Fruit fly (Drosophila melanogaster) whole organism, adult: ENCODE data around the gene Lcp65Aa.
"Not testable (repeated sequence)": the region's sequence is repeated elsewhere in the genome, so short reads cannot be mapped to it uniquely, and the experiment has no call there.

Experiments used
- CG11617 ChIP-seq: fragments of 200-800 bp; sonication (Bioruptor generic); optimal IDR thresholded peaks from 2 replicates; lab custom pipeline; 2017; ENCODE audit warnings: mild to moderate bottlenecking, missing biosample characterization, missing genetic modification reagents, missing genetic modification characterization
- CG12768 ChIP-seq: fragments of 200-800 bp; sonication (Bioruptor generic); optimal IDR thresholded peaks from 2 replicates; lab custom pipeline; 2017; ENCODE audit warnings: missing biosample characterization, missing genetic modification characterization, mild to moderate bottlenecking, moderate library complexity, missing genetic modification reagents
- CG14711 ChIP-seq: fragments of 200-800 bp; sonication (Bioruptor generic); optimal IDR thresholded peaks from 2 replicates; lab custom pipeline; 2018; ENCODE audit warnings: missing biosample characterization, mild to moderate bottlenecking, missing genetic modification characterization, moderate library complexity
- CG1620 ChIP-seq: fragments of 200-800 bp; sonication (Bioruptor generic); optimal IDR thresholded peaks from 2 replicates; lab custom pipeline; 2016; ENCODE audit warnings: missing biosample characterization, missing genetic modification characterization
- CG33017 ChIP-seq: fragments of 200-800 bp; sonication (Bioruptor generic); optimal IDR thresholded peaks from 2 replicates; lab custom pipeline; 2018; ENCODE audit warnings: missing biosample characterization, mild to moderate bottlenecking, missing genetic modification characterization, moderate library complexity
- CG5204 ChIP-seq: fragments of 200-800 bp; sonication (Bioruptor generic); optimal IDR thresholded peaks from 2 replicates; lab custom pipeline; 2016; ENCODE audit warnings: missing biosample characterization, missing genetic modification characterization
- CG7045 ChIP-seq: fragments of 200-800 bp; sonication (Bioruptor generic); optimal IDR thresholded peaks from 2 replicates; lab custom pipeline; 2017; ENCODE audit warnings: missing biosample characterization, mild to moderate bottlenecking, missing genetic modification characterization
- CG7101 ChIP-seq: fragments of 200-800 bp; sonication (Bioruptor generic); optimal IDR thresholded peaks from 2 replicates; lab custom pipeline; 2018; ENCODE audit warnings: missing biosample characterization, mild to moderate bottlenecking, missing genetic modification characterization, moderate library complexity
- Clk ChIP-seq: fragments of 200-800 bp; sonication (Bioruptor generic); optimal IDR thresholded peaks from 2 replicates; lab custom pipeline; 2017; ENCODE audit warnings: missing biosample characterization, missing genetic modification characterization
- Crg-1 ChIP-seq: fragments of 200-800 bp; sonication (Bioruptor generic); optimal IDR thresholded peaks from 2 replicates; lab custom pipeline; 2016; ENCODE audit warnings: missing biosample characterization, missing genetic modification characterization
- Hr96 ChIP-seq: fragments of 200-800 bp; sonication (Bioruptor generic); optimal IDR thresholded peaks from 2 replicates; lab custom pipeline; 2016; ENCODE audit warnings: missing biosample characterization, missing genetic modification characterization
- Mnt ChIP-seq: fragments of 200-800 bp; sonication (Bioruptor generic); optimal IDR thresholded peaks from 2 replicates; lab custom pipeline; 2016; ENCODE audit warnings: missing biosample characterization, mild to moderate bottlenecking, missing genetic modification characterization
- bab1 ChIP-seq: fragments of 200-800 bp; sonication (Bioruptor generic); optimal IDR thresholded peaks from 3 replicates; lab custom pipeline; 2019; ENCODE audit warnings: missing biosample characterization, mild to moderate bottlenecking, missing genetic modification characterization, moderate library complexity
- cic ChIP-seq: fragments of 200-800 bp; sonication (Bioruptor generic); optimal IDR thresholded peaks from 2 replicates; lab custom pipeline; 2017; ENCODE audit warnings: missing biosample characterization, mild to moderate bottlenecking, missing genetic modification characterization, moderate library complexity
- cnc ChIP-seq, 2 experiments: fragments of >200 bp; optimal IDR thresholded peaks; 2 replicates each; lab custom pipeline; 2017
- kay ChIP-seq: fragments of 200-800 bp; sonication (Bioruptor generic); peaks from one replicate; lab custom pipeline; 2016; ENCODE audit warnings: missing biosample characterization, missing genetic modification characterization, borderline replicate concordance
- ovo ChIP-seq: fragments of 200-800 bp; sonication (Bioruptor generic); optimal IDR thresholded peaks from 2 replicates; lab custom pipeline; 2016; ENCODE audit warnings: missing biosample characterization, missing genetic modification characterization
- pad ChIP-seq: fragments of 200-800 bp; sonication (Bioruptor generic); optimal IDR thresholded peaks from 3 replicates; lab custom pipeline; 2017; ENCODE audit warnings: missing biosample characterization, missing genetic modification characterization, mild to moderate bottlenecking, moderate library complexity, missing genetic modification reagents
- tj ChIP-seq: fragments of 200-800 bp; sonication (Bioruptor generic); optimal IDR thresholded peaks from 3 replicates; lab custom pipeline; 2017; ENCODE audit warnings: missing biosample characterization, mild to moderate bottlenecking, missing genetic modification characterization, moderate library complexity
- toe ChIP-seq: fragments of 200-800 bp; sonication (Bioruptor generic); optimal IDR thresholded peaks from 2 replicates; lab custom pipeline; 2016; ENCODE audit warnings: missing biosample characterization, missing genetic modification characterization

Gene Lcp65Aa

DNA sequence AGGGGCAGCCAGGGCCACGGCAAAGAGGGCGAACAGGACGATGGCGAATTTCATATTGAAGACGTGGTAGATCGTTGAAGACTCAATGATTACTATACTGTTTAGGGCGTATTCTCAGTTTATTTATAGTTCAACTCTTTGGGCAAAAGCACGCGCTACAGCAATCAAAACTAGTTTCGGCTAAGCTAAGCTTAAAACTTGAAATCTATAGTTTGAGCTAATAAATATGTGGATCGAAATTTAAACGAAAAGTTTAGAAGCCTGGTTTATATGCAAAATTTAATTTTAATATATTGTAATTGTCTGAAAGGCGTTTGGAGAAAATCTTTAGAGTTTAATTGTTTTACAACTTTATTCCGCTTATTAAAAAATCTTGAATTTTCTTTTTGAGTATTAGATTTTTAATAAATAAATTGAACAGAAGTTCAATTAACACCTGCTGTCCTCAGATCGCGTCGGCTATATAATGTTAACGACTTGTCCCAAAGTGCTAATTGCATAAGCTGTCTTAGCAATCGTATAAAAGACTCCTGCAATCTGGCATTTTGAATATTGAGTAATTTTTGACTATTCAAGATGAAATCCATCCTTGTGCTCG, at the start of gene Lcp65Aa, which contains the start of gene Cpr65Ax2:
TSS of gene Lcp65Aa (plus strand) at position 548 of the 598 bp plus-strand sequence.
TSS of gene Cpr65Ax2 (minus strand) at position 101 of the 598 bp plus-strand sequence.
- TF ChIP-seq ovo, CG5204, pad (GFP tag; lab: Kevin White, UChicago): not testable (repeated sequence)

DNA sequence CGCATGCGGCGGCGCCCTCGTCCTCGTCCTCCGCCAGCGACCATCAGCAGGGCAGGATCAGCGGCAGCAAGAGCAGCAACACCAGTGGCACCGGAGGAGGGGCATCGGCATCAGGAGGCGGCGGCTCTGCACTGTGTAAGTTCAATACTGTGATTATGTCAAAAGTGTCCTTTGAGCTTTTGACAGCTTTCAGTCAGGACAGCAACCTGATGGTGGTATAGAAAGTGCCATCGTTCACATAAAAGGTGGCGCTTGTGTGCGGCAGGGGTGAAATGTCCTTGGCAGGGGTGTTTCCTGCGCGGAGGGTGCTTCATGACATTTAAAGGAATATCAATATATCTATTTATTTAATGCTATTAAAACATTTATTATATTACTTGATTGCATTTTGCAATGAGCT, 47.4 kb upstream of the Lcp65Aa start:
- TF ChIP-seq Clk (GFP tag; lab: Kevin White, UChicago): no peak
- TF ChIP-seq CG14711: no peak
- no peak for TF ChIP-seq CG5204 (GFP tag; lab: Kevin White, UChicago)
- no peak for TF ChIP-seq bab1 (GFP tag; lab: Kevin White, UChicago)
- no peak for TF ChIP-seq ovo (GFP tag; lab: Kevin White, UChicago)
- no peak for TF ChIP-seq cic
- no peak for TF ChIP-seq CG12768
- no peak for TF ChIP-seq pad (GFP tag; lab: Kevin White, UChicago)
- TF ChIP-seq CG7045 (GFP tag; lab: Kevin White, UChicago): no peak
- no peak for TF ChIP-seq Hr96 (GFP tag; lab: Kevin White, UChicago)
- TF ChIP-seq CG7101 (tag; lab: Kevin White, UChicago): no peak

DNA sequence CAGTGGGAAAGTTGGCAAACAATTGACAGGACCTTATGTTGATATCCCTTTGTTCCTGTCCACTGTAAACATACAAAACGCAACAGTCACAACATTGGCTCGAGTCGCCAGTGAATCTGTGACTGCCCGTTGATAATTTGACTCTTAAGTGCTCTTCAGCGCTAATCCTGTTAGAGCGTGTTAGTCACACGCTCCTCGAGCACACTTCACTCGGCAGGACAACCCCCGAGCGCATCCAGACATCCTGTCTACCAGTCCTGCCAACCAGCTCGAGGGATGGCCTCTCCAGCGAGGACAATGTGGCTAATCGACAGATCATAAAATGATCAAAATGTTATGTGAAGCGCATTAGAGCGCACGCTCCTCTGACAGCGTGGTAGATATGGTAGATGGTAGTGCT, 46.6 kb upstream of the Lcp65Aa start:
- TF ChIP-seq ovo (GFP tag; lab: Kevin White, UChicago) (no peak), pad (GFP tag; lab: Kevin White, UChicago) (no peak), CG14711 (no peak), CG7101 (tag; lab: Kevin White, UChicago) (no peak), tj (GFP tag; lab: Kevin White, UChicago) (no peak), CG33017 (no peak), kay (no peak), CG1620 (GFP tag; lab: Kevin White, UChicago) (no peak), toe (no peak), Hr96 (GFP tag; lab: Kevin White, UChicago) (no peak), Mnt (GFP tag; lab: Kevin White, UChicago) (no peak), cnc (optimal IDR thresholded peaks at IDR 0.05; lab: Kevin White, UChicago) (no peak), CG12768 (no peak), Clk (GFP tag; lab: Kevin White, UChicago) (no peak), CG5204 (GFP tag; lab: Kevin White, UChicago) (no peak), cic (no peak), Crg-1 (GFP tag; lab: Kevin White, UChicago) (no peak), CG11617 (GFP tag; lab: Kevin White, UChicago) (no peak), bab1 (GFP tag; lab: Kevin White, UChicago) (no peak), CG7045 (GFP tag; lab: Kevin White, UChicago) (no peak)

DNA sequence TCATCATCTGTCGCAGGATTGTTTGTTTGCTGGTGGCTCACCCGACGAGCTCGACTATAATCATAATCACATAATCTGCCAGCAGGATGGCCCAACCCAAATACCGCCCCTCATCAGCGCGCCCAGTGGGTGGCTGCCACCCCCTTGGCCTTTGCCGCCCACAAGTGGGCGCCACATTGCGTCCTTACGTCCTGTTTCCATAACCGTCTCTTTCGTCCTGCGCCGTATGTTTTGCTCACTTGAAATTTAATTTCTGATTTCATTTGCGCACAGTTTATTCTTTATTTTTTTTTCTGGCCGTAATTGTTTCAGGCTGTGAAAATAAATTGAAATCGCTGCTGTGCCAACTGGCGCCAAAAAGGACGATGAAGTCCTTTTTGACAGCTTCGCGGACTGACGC, 45.7 kb upstream of the Lcp65Aa start:
- no peak for TF ChIP-seq CG12768
- TF ChIP-seq Mnt (GFP tag; lab: Kevin White, UChicago): no peak
- TF ChIP-seq CG33017: no peak
- no peak for TF ChIP-seq bab1 (GFP tag; lab: Kevin White, UChicago)
- TF ChIP-seq tj (GFP tag; lab: Kevin White, UChicago): no peak
- no peak for TF ChIP-seq Clk (GFP tag; lab: Kevin White, UChicago)
- TF ChIP-seq Crg-1 (GFP tag; lab: Kevin White, UChicago): no peak
- no peak for TF ChIP-seq CG7045 (GFP tag; lab: Kevin White, UChicago)
- TF ChIP-seq CG11617 (GFP tag; lab: Kevin White, UChicago): no peak
- no peak for TF ChIP-seq CG5204 (GFP tag; lab: Kevin White, UChicago)
- TF ChIP-seq toe: no peak
- no peak for TF ChIP-seq cnc (optimal IDR thresholded peaks at IDR 0.05; lab: Kevin White, UChicago)
- TF ChIP-seq cic: no peak
- no peak for TF ChIP-seq CG7101 (tag; lab: Kevin White, UChicago)
- no peak for TF ChIP-seq Hr96 (GFP tag; lab: Kevin White, UChicago)
- TF ChIP-seq ovo (GFP tag; lab: Kevin White, UChicago): no peak
- no peak for TF ChIP-seq CG1620 (GFP tag; lab: Kevin White, UChicago)
- no peak for TF ChIP-seq pad (GFP tag; lab: Kevin White, UChicago)
- TF ChIP-seq CG14711: no peak
- no peak for TF ChIP-seq kay

DNA sequence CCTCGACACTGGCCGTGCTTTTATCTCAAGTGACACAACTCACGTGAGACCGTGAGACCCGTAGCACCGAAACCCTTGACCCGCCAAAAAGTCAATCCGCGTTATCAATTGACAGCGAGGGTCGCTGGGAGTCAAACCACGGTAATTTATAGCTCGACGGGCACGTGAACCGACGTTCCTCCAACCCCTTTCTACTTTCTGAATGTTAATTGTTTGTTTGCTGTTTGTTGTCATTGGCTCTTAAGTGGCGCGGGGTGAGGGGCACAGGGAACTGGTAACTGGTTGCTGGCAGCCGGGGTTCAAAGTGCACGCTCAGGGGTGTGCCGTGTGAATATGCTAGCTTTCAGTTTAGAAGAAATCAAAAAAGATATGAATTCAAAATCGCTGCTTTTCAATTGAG, 44.4 kb upstream of the Lcp65Aa start:
- TF ChIP-seq tj (GFP tag; lab: Kevin White, UChicago): no peak
- TF ChIP-seq CG7101 (tag; lab: Kevin White, UChicago): no peak
- no peak for TF ChIP-seq toe
- TF ChIP-seq Mnt (GFP tag; lab: Kevin White, UChicago): no peak
- no peak for TF ChIP-seq CG11617 (GFP tag; lab: Kevin White, UChicago)
- TF ChIP-seq pad (GFP tag; lab: Kevin White, UChicago): no peak
- TF ChIP-seq CG5204 (GFP tag; lab: Kevin White, UChicago): no peak
- TF ChIP-seq Crg-1 (GFP tag; lab: Kevin White, UChicago): no peak
- TF ChIP-seq Clk (GFP tag; lab: Kevin White, UChicago): no peak
- TF ChIP-seq ovo (GFP tag; lab: Kevin White, UChicago): no peak
- no peak for TF ChIP-seq bab1 (GFP tag; lab: Kevin White, UChicago)
